Worm (Caenorhabditis elegans) whole organism, L2 larva: ENCODE measurements around the gene let-23.

ENCODE experiments used
- aly-2 ChIP-seq: fragments of 150-350 bp; optimal IDR thresholded peaks from 2 replicates; lab custom pipeline; 2014; ENCODE audit warnings: missing biosample characterization, missing genetic modification characterization
- nhr-11 ChIP-seq: fragments of 150-350 bp; optimal IDR thresholded peaks from 2 replicates; lab custom pipeline; 2014; ENCODE audit warnings: missing biosample characterization, missing genetic modification characterization
- unc-39 ChIP-seq: fragments of 150-350 bp; optimal IDR thresholded peaks from 2 replicates; lab custom pipeline; 2014; ENCODE audit warnings: missing biosample characterization, missing genetic modification characterization

DNA sequence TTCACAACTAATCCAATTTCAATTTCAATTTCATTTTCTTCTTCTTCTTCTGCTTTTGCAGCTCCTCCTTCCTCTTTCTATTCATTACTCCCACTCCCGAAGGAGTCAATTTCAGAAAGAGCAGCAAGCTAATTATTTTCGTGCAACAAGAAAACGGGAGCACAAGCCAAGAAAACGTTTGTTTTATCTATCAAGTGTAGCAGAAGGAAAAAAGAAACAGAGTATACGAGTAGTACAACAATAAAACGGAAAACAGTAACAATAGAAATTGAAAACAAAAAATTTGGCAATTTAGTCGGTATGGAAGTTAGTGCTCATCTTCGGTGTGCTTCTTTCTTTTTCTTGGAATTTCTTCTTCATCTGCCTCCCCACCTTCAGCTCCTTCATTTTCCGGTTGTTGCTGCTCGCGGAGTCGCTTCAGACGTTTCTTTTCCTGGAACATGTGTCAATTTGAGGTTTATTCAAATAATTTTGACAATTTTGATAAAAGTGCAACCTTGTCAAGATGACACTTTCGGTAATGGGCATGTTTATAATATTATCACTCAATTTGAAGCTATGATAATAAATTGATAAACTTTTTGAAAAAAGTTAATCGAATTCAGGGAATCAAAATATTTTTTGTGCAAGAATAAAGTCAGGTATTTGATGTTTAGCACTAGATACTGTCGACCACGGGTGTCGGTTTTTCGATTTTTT lies 31.4 kb upstream of the let-23 start, which contains the start of gene W07A12.8:
- TF ChIP-seq unc-39 (tag; lab: Kevin White, UChicago) (no peak), nhr-11 (tag; lab: Kevin White, UChicago) (no peak), aly-2 (tag; lab: Kevin White, UChicago) (no peak)
